Fruit fly (Drosophila melanogaster): ENCODE measurements around the gene CG13962.

DNA sequence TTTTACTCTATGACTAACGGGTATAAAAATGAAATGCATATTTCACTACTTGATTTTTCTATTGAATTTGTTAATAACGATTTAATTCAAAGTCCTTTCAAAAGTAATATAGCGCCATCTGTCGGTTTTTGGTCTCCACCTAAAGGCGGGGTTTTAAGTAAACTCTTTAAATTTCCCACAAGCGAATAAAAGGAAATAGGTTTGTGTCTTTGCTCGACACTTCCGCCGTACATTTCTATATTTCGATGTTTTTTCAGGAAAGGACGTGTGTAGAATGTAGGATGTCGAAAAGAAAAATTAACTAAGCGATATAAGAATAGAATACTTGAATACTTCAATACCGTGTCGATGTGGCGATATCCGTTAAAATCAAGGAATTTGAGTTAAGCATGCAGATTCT lies 2.8 kb upstream of the CG13962 start:
- TF ChIP-seq pan (optimal IDR thresholded peaks at IDR 0.05) = no peak
- no peak for TF ChIP-seq Abd-B (GFP tag; optimal IDR thresholded peaks at IDR 0.05)
- TF ChIP-seq br (GFP tag; optimal IDR thresholded peaks at IDR 0.05) = no peak
- no peak for TF ChIP-seq Rel (GFP tag; optimal IDR thresholded peaks at IDR 0.05)
- TF ChIP-seq Rel (tag; optimal IDR thresholded peaks at IDR 0.05) = no peak
- TF ChIP-seq psq (GFP tag; optimal IDR thresholded peaks at IDR 0.05) = no peak
- no peak for TF ChIP-seq usp (GFP tag; optimal IDR thresholded peaks at IDR 0.05)
- no peak for TF ChIP-seq fru (GFP tag; optimal IDR thresholded peaks at IDR 0.05)
- TF ChIP-seq Dfd (GFP tag; optimal IDR thresholded peaks at IDR 0.05) = no peak
- peak; percentile 19 for TF ChIP-seq CG9705 (GFP tag; optimal IDR thresholded peaks at IDR 0.05)
- TF ChIP-seq rgr (GFP tag; optimal IDR thresholded peaks at IDR 0.05) = no peak
- no peak for TF ChIP-seq lola (GFP tag; optimal IDR thresholded peaks at IDR 0.05)
- no peak for TF ChIP-seq Jra (GFP tag; optimal IDR thresholded peaks at IDR 0.05)
- no peak for TF ChIP-seq Hr78 (GFP tag; optimal IDR thresholded peaks at IDR 0.05)

All from whole organism, wandering third instar larva.